Fruit fly (Drosophila melanogaster): ENCODE data around the gene Pdp.
"Not testable (repeated sequence)": the region's sequence is repeated elsewhere in the genome, so short reads cannot be mapped to it uniquely, and the experiment has no call there.

The Pdp gene

dm6 chrX:7703001-7703864 lies 31.2 kb downstream of the Pdp start (continued):
- TF ChIP-seq dimm (GFP tag; IDR thresholded peaks at IDR 0.05) (peak; percentile 38; the same call in 1 of the 2 replicates), sim (GFP tag; IDR thresholded peaks at IDR 0.05) (peak; percentile 65; the same call in 1 of the 2 replicates), Hr78 (GFP tag; optimal IDR thresholded peaks at IDR 0.05) (peak in 1 of 2 experiments; percentile 55), prd (GFP tag; IDR thresholded peaks at IDR 0.05) (peak; percentile 70), CG11398 (GFP tag; optimal IDR thresholded peaks at IDR 0.05) (peak; percentile 19), CG17359 (tag; optimal IDR thresholded peaks at IDR 0.05) (peak; percentile 28), Ssrp (tag; optimal IDR thresholded peaks at IDR 0.05) (peak; percentile 92), stc (GFP tag; IDR thresholded peaks at IDR 0.05) (peak; percentile 60), CG2889 (GFP tag; IDR thresholded peaks at IDR 0.05) (peak; percentile 61), ranshi (GFP tag; IDR thresholded peaks at IDR 0.05) (peak; percentile 75; the same call in 1 of the 2 replicates), CG16863 (GFP tag; optimal IDR thresholded peaks at IDR 0.05) (peak; percentile 16), sob (GFP tag; IDR thresholded peaks at IDR 0.05) (peak; percentile 63), ab (GFP tag; optimal IDR thresholded peaks at IDR 0.05) (peak; percentile 25), CG12155 (GFP tag; optimal IDR thresholded peaks at IDR 0.05) (peak; percentile 31), CG13296 (GFP tag; optimal IDR thresholded peaks at IDR 0.05) (peak; percentile 51), tio (GFP tag; optimal IDR thresholded peaks at IDR 0.05) (peak; percentile 13), danr (GFP tag; IDR thresholded peaks at IDR 0.05) (peak; percentile 57), NfI (GFP tag; optimal IDR thresholded peaks at IDR 0.05) (peak; percentile 44), CG14050 (GFP tag; IDR thresholded peaks at IDR 0.05) (peak; percentile 42), Awh (GFP tag; IDR thresholded peaks at IDR 0.05) (peak; percentile 55), CG32772 (GFP tag; IDR thresholded peaks at IDR 0.05) (peak; percentile 62), CG4820 (GFP tag; optimal IDR thresholded peaks at IDR 0.05) (peak; percentile 1), ara (GFP tag; IDR thresholded peaks at IDR 0.05) (peak; percentile 64), MTF-1 (GFP tag; optimal IDR thresholded peaks at IDR 0.05; ENCODE audit: borderline replicate concordance) (peak; percentile 10), CG17612 (GFP tag; IDR thresholded peaks at IDR 0.05) (0 out of 2 replicates have a peak, but pooled peaks have one; percentile 28), HLH54F (GFP tag; optimal IDR thresholded peaks at IDR 0.05) (peak; percentile 47), CG1024 (GFP tag; IDR thresholded peaks at IDR 0.05) (peak; percentile 20; the same call in 1 of the 2 replicates), CG1529 (GFP tag; optimal IDR thresholded peaks at IDR 0.05) (peak; percentile 35), CG10274 (GFP tag; optimal IDR thresholded peaks at IDR 0.05) (peak; percentile 38), CkIIα-i1 (GFP tag; IDR thresholded peaks at IDR 0.05) (0 out of 2 replicates have a peak, but pooled peaks have one; percentile 39), eve (GFP tag; optimal IDR thresholded peaks at IDR 0.05) (peak in 1 of 2 experiments; percentile 90), HLH3B (GFP tag; IDR thresholded peaks at IDR 0.05) (peak; percentile 67), odd (GFP tag; optimal IDR thresholded peaks at IDR 0.05) (peak; percentile 47), Dek (tag; optimal IDR thresholded peaks at IDR 0.05) (peak; percentile 66), Meics (GFP tag; optimal IDR thresholded peaks at IDR 0.05) (peak; percentile 60), Hr51 (GFP tag; optimal IDR thresholded peaks at IDR 0.05) (peak; percentile 34 to 36), Rfx (GFP tag; IDR thresholded peaks at IDR 0.05) (peak; percentile 79), onecut (GFP tag; IDR thresholded peaks at IDR 0.05) (peak; percentile 59), CG3726 (GFP tag; IDR thresholded peaks at IDR 0.05) (peak; percentile 51; the same call in 1 of the 3 replicates), otp (GFP tag; IDR thresholded peaks at IDR 0.05) (peak; percentile 63; the same call in 2 of the 3 replicates), CG9215 (GFP tag; IDR thresholded peaks at IDR 0.05) (peak; percentile 55; the same call in 1 of the 2 replicates), PHDP (tag; optimal IDR thresholded peaks at IDR 0.05) (peak; percentile 60), lov (GFP tag; IDR thresholded peaks at IDR 0.05) (peak; percentile 56; the same call in 1 of the 3 replicates), ken (GFP tag; IDR thresholded peaks at IDR 0.05) (peak; percentile 85), wdn (GFP tag; IDR thresholded peaks at IDR 0.05) (peak; percentile 47), CG6765 (GFP tag; optimal IDR thresholded peaks at IDR 0.05) (peak; percentile 39), CG10321 (GFP tag; IDR thresholded peaks at IDR 0.05) (peak; percentile 56; the same call in 1 of the 2 replicates)
- TF ChIP-seq prd, lov (optimal IDR thresholded peaks at IDR 0.05): not testable (repeated sequence)
